Worm (Caenorhabditis elegans) whole organism, L1 larva: ENCODE measurements around the gene K01F9.2.

Experiments
- egl-27 ChIP-seq, 2 experiments: fragments of 150-350 bp in 1 of 2; sonication (generic microtip); optimal IDR thresholded peaks; 3 replicates each; lab custom pipeline; 2017 to 2018; ENCODE audit warnings: missing biosample characterization in 2 of 2, missing genetic modification characterization in 2 of 2, missing genetic modification reagents in 2 of 2
- elt-2 ChIP-seq: sonication (generic microtip); optimal IDR thresholded peaks from 2 replicates; lab custom pipeline; 2016; ENCODE audit warnings: missing genetic modification characterization, mild to moderate bottlenecking, inconsistent platforms, missing compliant biosample characterization, missing genetic modification reagents
- fos-1 ChIP-seq: fragments of 150-350 bp; optimal IDR thresholded peaks from 2 replicates; lab custom pipeline; 2014; ENCODE audit warnings: missing biosample characterization, missing genetic modification characterization
- irx-1 ChIP-seq: sonication (generic microtip); optimal IDR thresholded peaks from 2 replicates; lab custom pipeline; 2016; ENCODE audit warnings: missing genetic modification characterization, missing compliant biosample characterization
- isw-1 ChIP-seq: fragments of 200-800 bp; sonication (Bioruptor generic); IDR thresholded peaks from 2 replicates; pipeline ENCODE4 v1.3.6; 2022; ENCODE audit warnings: missing genetic modification characterization, missing compliant biosample characterization
- lsy-2 ChIP-seq, 2 experiments: fragments of 150-350 bp; optimal IDR thresholded peaks; 2 replicates each; lab custom pipeline; 2014; ENCODE audit warnings: missing biosample characterization in 2 of 2, missing genetic modification characterization in 2 of 2
- mef-2 ChIP-seq: fragments of 150-350 bp; optimal IDR thresholded peaks from 2 replicates; lab custom pipeline; 2014; ENCODE audit warnings: missing biosample characterization, missing genetic modification characterization
- nhr-28 ChIP-seq: fragments of 150-350 bp; optimal IDR thresholded peaks from 2 replicates; lab custom pipeline; 2014; ENCODE audit warnings: missing biosample characterization, missing genetic modification characterization
- skn-1 ChIP-seq: fragments of 150-350 bp; optimal IDR thresholded peaks from 2 replicates; lab custom pipeline; 2014; ENCODE audit warnings: missing biosample characterization, missing genetic modification characterization
- sptf-1 ChIP-seq: fragments of 150-350 bp; optimal IDR thresholded peaks from 2 replicates; lab custom pipeline; 2014; ENCODE audit warnings: missing biosample characterization, missing genetic modification characterization
- ztf-11 ChIP-seq, 2 experiments: sonication (generic microtip); optimal IDR thresholded peaks; 2 replicates each; lab custom pipeline; 2016 to 2017; ENCODE audit warnings: missing genetic modification characterization in 2 of 2, missing biosample characterization in 1 of 2, missing compliant biosample characterization in 1 of 2

ce11 chrIII:8847722-8848121 lies 29.2 kb downstream of the K01F9.2 start:
- peak; percentile 66 to 74 for TF ChIP-seq lsy-2 (tag; optimal IDR thresholded peaks at IDR 0.05; lab: Kevin White, UChicago)
- peak; percentile 48 for TF ChIP-seq skn-1 (tag; lab: Kevin White, UChicago)
- no peak for TF ChIP-seq nhr-28
- TF ChIP-seq fos-1 = no peak
- no peak for TF ChIP-seq sptf-1
- no peak for TF ChIP-seq ztf-11 (tag; optimal IDR thresholded peaks at IDR 0.05; lab: Kevin White, UChicago)
- TF ChIP-seq elt-2 (tag; lab: Kevin White, UChicago) = no peak
- TF ChIP-seq isw-1 (GFP tag; lab: Robert Waterston, UW) = peak; percentile 2; the same call in 1 of the 2 replicates
- TF ChIP-seq egl-27 (tag; optimal IDR thresholded peaks at IDR 0.05; lab: Kevin White, UChicago) = no peak
- TF ChIP-seq mef-2 (tag; lab: Kevin White, UChicago) = no peak
- peak; percentile 23 for TF ChIP-seq irx-1
